Fruit fly (Drosophila melanogaster) whole organism, pupa: ENCODE data around the gene ham.

Experiments used
- CG10348 ChIP-seq: fragments of 200-800 bp; sonication (Bioruptor generic); IDR thresholded peaks from 2 replicates; pipeline ENCODE4 v1.3.6; 2022; ENCODE audit warnings: missing biosample characterization, missing genetic modification characterization
- CG12605 ChIP-seq: fragments of 200-800 bp; sonication (Bioruptor generic); IDR thresholded peaks from 2 replicates; pipeline ENCODE4 v1.3.6; 2022; ENCODE audit warnings: missing biosample characterization, missing genetic modification characterization
- CG13204 ChIP-seq: fragments of 200-800 bp; sonication (Bioruptor generic); optimal IDR thresholded peaks from 2 replicates; lab custom pipeline; 2018; ENCODE audit warnings: missing biosample characterization, mild to moderate bottlenecking, missing genetic modification characterization, moderate library complexity
- CG14655 ChIP-seq: fragments of 200-800 bp; sonication (Bioruptor generic); optimal IDR thresholded peaks from 3 replicates; lab custom pipeline; 2017; ENCODE audit warnings: mild to moderate bottlenecking, missing biosample characterization, missing genetic modification reagents, missing genetic modification characterization
- CG15710 ChIP-seq: fragments of 200-800 bp; sonication (Bioruptor generic); optimal IDR thresholded peaks from 2 replicates; lab custom pipeline; 2018; ENCODE audit warnings: missing biosample characterization, mild to moderate bottlenecking, missing genetic modification characterization, moderate library complexity
- CG17806 ChIP-seq: fragments of 200-800 bp; sonication (Bioruptor generic); optimal IDR thresholded peaks from 2 replicates; lab custom pipeline; 2018; ENCODE audit warnings: missing biosample characterization, mild to moderate bottlenecking, missing genetic modification characterization, moderate library complexity
- CG32121 ChIP-seq: fragments of 200-800 bp; sonication (Bioruptor generic); IDR thresholded peaks from 2 replicates; pipeline ENCODE4 v1.3.6; 2022; ENCODE audit warnings: missing biosample characterization, missing genetic modification characterization
- CG34367 ChIP-seq: fragments of 200-800 bp; sonication (Bioruptor generic); optimal IDR thresholded peaks from 2 replicates; lab custom pipeline; 2018; ENCODE audit warnings: missing biosample characterization, mild to moderate bottlenecking, missing genetic modification characterization
- CG4496 ChIP-seq: fragments of 200-800 bp; sonication (Bioruptor generic); IDR thresholded peaks from 3 replicates; pipeline ENCODE4 v1.3.6; 2022; ENCODE audit warnings: missing biosample characterization, missing genetic modification characterization
- CG8159 ChIP-seq: fragments of 200-800 bp; sonication (Bioruptor generic); optimal IDR thresholded peaks from 3 replicates; lab custom pipeline; 2018; ENCODE audit warnings: missing biosample characterization, mild to moderate bottlenecking, missing genetic modification characterization, moderate library complexity
- CG8301 ChIP-seq: fragments of 200-800 bp; sonication (Bioruptor generic); optimal IDR thresholded peaks from 2 replicates; lab custom pipeline; 2018; ENCODE audit warnings: missing biosample characterization, mild to moderate bottlenecking, missing genetic modification characterization
- CG9948 ChIP-seq: fragments of 200-800 bp; sonication (Bioruptor generic); optimal IDR thresholded peaks from 2 replicates; lab custom pipeline; 2018; ENCODE audit warnings: missing biosample characterization, mild to moderate bottlenecking, missing genetic modification characterization, moderate library complexity
- D1 ChIP-seq: fragments of 200-800 bp; sonication (Bioruptor generic); optimal IDR thresholded peaks from 2 replicates; lab custom pipeline; 2018; ENCODE audit warnings: missing biosample characterization, mild to moderate bottlenecking, missing genetic modification characterization, moderate library complexity
- EcR ChIP-seq: fragments of 200-800 bp; sonication (Bioruptor generic); optimal IDR thresholded peaks from 3 replicates; lab custom pipeline; 2019; ENCODE audit warnings: missing biosample characterization, missing genetic modification characterization, mild to moderate bottlenecking, moderate library complexity, missing genetic modification reagents
- Ets98B ChIP-seq: fragments of 200-800 bp; sonication (Bioruptor generic); IDR thresholded peaks from 2 replicates; pipeline ENCODE4 v1.3.6; 2022; ENCODE audit warnings: missing biosample characterization, missing genetic modification characterization
- Pif1A ChIP-seq: fragments of 200-800 bp; sonication (Bioruptor generic); optimal IDR thresholded peaks from 3 replicates; lab custom pipeline; 2016; ENCODE audit warnings: missing biosample characterization, missing genetic modification characterization
- Pif1B ChIP-seq: fragments of 200-800 bp; sonication (Bioruptor generic); optimal IDR thresholded peaks from 3 replicates; lab custom pipeline; 2016; ENCODE audit warnings: missing biosample characterization, missing genetic modification characterization
- Snoo ChIP-seq: fragments of 200-800 bp; sonication (Bioruptor generic); optimal IDR thresholded peaks from 3 replicates; lab custom pipeline; 2017; ENCODE audit warnings: missing biosample characterization, mild to moderate bottlenecking, missing genetic modification characterization, inconsistent platforms
- fd96Ca ChIP-seq: fragments of 200-800 bp; sonication (Bioruptor generic); IDR thresholded peaks from 3 replicates; pipeline ENCODE4 v1.3.6; 2022; ENCODE audit warnings: missing biosample characterization, missing genetic modification characterization
- gl ChIP-seq: fragments of 200-800 bp; sonication (Bioruptor generic); optimal IDR thresholded peaks from 2 replicates; lab custom pipeline; 2018; ENCODE audit warnings: missing biosample characterization, mild to moderate bottlenecking, missing genetic modification characterization
- rn ChIP-seq: fragments of 200-800 bp; sonication (Bioruptor generic); IDR thresholded peaks from 2 replicates; pipeline ENCODE4 v1.3.6; 2022; ENCODE audit warnings: missing biosample characterization, missing genetic modification characterization

ham gene

dm6 chr2L:18787415-18787989 lies 5.2 kb downstream of the ham start:
- TF ChIP-seq gl (tag; lab: Kevin White, UChicago), result no peak
- no peak for TF ChIP-seq CG12605 (GFP tag; lab: Robert Waterston, UW)
- no peak for TF ChIP-seq CG8159
- TF ChIP-seq CG9948 (tag; lab: Kevin White, UChicago), result no peak
- TF ChIP-seq CG10348 (GFP tag; lab: Robert Waterston, UW), result no peak
- TF ChIP-seq CG14655 (GFP tag; lab: Kevin White, UChicago), result no peak
- no peak for TF ChIP-seq Pif1A (GFP tag; lab: Kevin White, UChicago)
- no peak for TF ChIP-seq D1
- no peak for TF ChIP-seq fd96Ca (GFP tag; lab: Robert Waterston, UW)
- TF ChIP-seq CG8301 (tag; lab: Kevin White, UChicago), result no peak
- TF ChIP-seq CG13204 (GFP tag; lab: Kevin White, UChicago), result no peak
- no peak for TF ChIP-seq Snoo (tag; lab: Kevin White, UChicago)
- TF ChIP-seq CG4496 (GFP tag; lab: Robert Waterston, UW), result no peak
- no peak for TF ChIP-seq Pif1B (GFP tag; lab: Kevin White, UChicago)
- TF ChIP-seq, all 21 proteins: peak for 0

dm6 chr2L:18785026-18785600 lies 7.6 kb downstream of the ham start:
- no peak for TF ChIP-seq CG34367 (tag; lab: Kevin White, UChicago)
- no peak for TF ChIP-seq CG12605 (GFP tag; lab: Robert Waterston, UW)
- TF ChIP-seq CG8159, result no peak
- no peak for TF ChIP-seq Snoo (tag; lab: Kevin White, UChicago)
- TF ChIP-seq EcR (GFP tag; lab: Kevin White, UChicago), result no peak
- no peak for TF ChIP-seq CG9948 (tag; lab: Kevin White, UChicago)
- TF ChIP-seq CG14655 (GFP tag; lab: Kevin White, UChicago), result no peak

dm6 chr2L:18783357-18784040 lies 9.2 kb downstream of the ham start:
- TF ChIP-seq Pif1A (GFP tag; lab: Kevin White, UChicago) (no peak), D1 (no peak), CG8159 (no peak), CG8301 (tag; lab: Kevin White, UChicago) (no peak), CG17806 (tag; lab: Kevin White, UChicago) (no peak), Ets98B (GFP tag; lab: Robert Waterston, UW) (no peak), Pif1B (GFP tag; lab: Kevin White, UChicago) (no peak), EcR (GFP tag; lab: Kevin White, UChicago) (no peak), CG13204 (GFP tag; lab: Kevin White, UChicago) (no peak), CG14655 (GFP tag; lab: Kevin White, UChicago) (no peak), CG12605 (GFP tag; lab: Robert Waterston, UW) (no peak), CG9948 (tag; lab: Kevin White, UChicago) (no peak)

dm6 chr2L:18782936-18783335 lies 9.8 kb downstream of the ham start:
- TF ChIP-seq CG15710 (no peak), Ets98B (GFP tag; lab: Robert Waterston, UW) (no peak), CG10348 (GFP tag; lab: Robert Waterston, UW) (no peak), Snoo (tag; lab: Kevin White, UChicago) (no peak), CG9948 (tag; lab: Kevin White, UChicago) (no peak), CG8301 (tag; lab: Kevin White, UChicago) (no peak), rn (GFP tag; lab: Robert Waterston, UW) (no peak), EcR (GFP tag; lab: Kevin White, UChicago) (no peak), CG34367 (tag; lab: Kevin White, UChicago) (no peak), CG13204 (GFP tag; lab: Kevin White, UChicago) (no peak), CG4496 (GFP tag; lab: Robert Waterston, UW) (no peak), CG17806 (tag; lab: Kevin White, UChicago) (no peak), gl (tag; lab: Kevin White, UChicago) (no peak)

- no peak for TF ChIP-seq CG14655 (GFP tag; lab: Kevin White, UChicago)
- no peak for TF ChIP-seq Pif1B (GFP tag; lab: Kevin White, UChicago)
- TF ChIP-seq CG13204 (GFP tag; lab: Kevin White, UChicago), result no peak
- TF ChIP-seq, all 21 proteins: peak for 0
Observed at dm6 chr2L:18782212-18782825, 10.4 kb downstream of the ham start.

- TF ChIP-seq CG4496 (GFP tag; lab: Robert Waterston, UW) (no peak), CG17806 (tag; lab: Kevin White, UChicago) (no peak), Pif1A (GFP tag; lab: Kevin White, UChicago) (no peak), CG9948 (tag; lab: Kevin White, UChicago) (no peak), rn (GFP tag; lab: Robert Waterston, UW) (no peak), EcR (GFP tag; lab: Kevin White, UChicago) (no peak), CG32121 (GFP tag; lab: Robert Waterston, UW) (no peak), CG10348 (GFP tag; lab: Robert Waterston, UW) (no peak), CG13204 (GFP tag; lab: Kevin White, UChicago) (no peak), fd96Ca (GFP tag; lab: Robert Waterston, UW) (no peak), Pif1B (GFP tag; lab: Kevin White, UChicago) (no peak), CG14655 (GFP tag; lab: Kevin White, UChicago) (no peak), CG8301 (tag; lab: Kevin White, UChicago) (no peak)
Observed at dm6 chr2L:18780911-18781545, 11.7 kb downstream of the ham start.
